Fruit fly (Drosophila melanogaster) whole organism, embryonic: Measurements from ENCODE around the gene CG12728.

Experiments used
- CG10431 ChIP-seq: fragments of 200-800 bp; sonication (Bioruptor generic); optimal IDR thresholded peaks from 3 replicates; lab custom pipeline; 2018; ENCODE audit warnings: missing biosample characterization, mild to moderate bottlenecking, missing genetic modification characterization
- CG10959 ChIP-seq: fragments of 200-800 bp; sonication (Bioruptor generic); IDR thresholded peaks from 2 replicates; pipeline ENCODE4 v1.3.6; 2022; ENCODE audit warnings: missing biosample characterization, missing genetic modification characterization
- CG11398 ChIP-seq: fragments of 200-800 bp; sonication (Bioruptor generic); optimal IDR thresholded peaks from 2 replicates; lab custom pipeline; 2016; ENCODE audit warnings: missing biosample characterization, missing genetic modification characterization
- CG11723 ChIP-seq: fragments of 200-800 bp; sonication (Bioruptor generic); optimal IDR thresholded peaks from 2 replicates; lab custom pipeline; 2017; ENCODE audit warnings: missing biosample characterization, mild to moderate bottlenecking, missing genetic modification characterization
- CG12071 ChIP-seq: fragments of 200-800 bp; sonication (Bioruptor generic); optimal IDR thresholded peaks from 3 replicates; lab custom pipeline; 2018; ENCODE audit warnings: missing biosample characterization, mild to moderate bottlenecking, missing genetic modification characterization
- CG12744 ChIP-seq: fragments of 200-800 bp; sonication (Bioruptor generic); optimal IDR thresholded peaks from 2 replicates; lab custom pipeline; 2016; ENCODE audit warnings: missing biosample characterization, missing genetic modification characterization
- CG14014 ChIP-seq: fragments of 200-800 bp; sonication (Bioruptor generic); IDR thresholded peaks from 2 replicates; pipeline ENCODE4 v1.3.6; 2022; ENCODE audit warnings: missing biosample characterization, missing genetic modification characterization
- CG14441 ChIP-seq: fragments of 200-800 bp; sonication (Bioruptor generic); IDR thresholded peaks from 2 replicates; pipeline ENCODE4 v1.3.6; 2022; ENCODE audit warnings: missing biosample characterization, missing genetic modification characterization
- CG16815 ChIP-seq: fragments of 200-800 bp; sonication (Bioruptor generic); optimal IDR thresholded peaks from 3 replicates; lab custom pipeline; 2017; ENCODE audit warnings: missing biosample characterization, mild to moderate bottlenecking, missing genetic modification characterization
- CG18011 ChIP-seq: fragments of 200-800 bp; sonication (Bioruptor generic); optimal IDR thresholded peaks from 2 replicates; lab custom pipeline; 2017; ENCODE audit warnings: missing biosample characterization, missing genetic modification characterization, mild to moderate bottlenecking, moderate library complexity, missing genotype
- CG3065 ChIP-seq: fragments of 200-800 bp; sonication (Bioruptor generic); optimal IDR thresholded peaks from 2 replicates; lab custom pipeline; 2016; ENCODE audit warnings: missing biosample characterization, missing genetic modification characterization
- CG34224 ChIP-seq: fragments of 200-800 bp; sonication (Bioruptor generic); IDR thresholded peaks from 3 replicates; pipeline ENCODE4 v1.3.6; 2022; ENCODE audit warnings: missing biosample characterization, missing genetic modification characterization; ENCODE audit not compliant: partially characterized antibody
- CG3847 ChIP-seq: fragments of 200-800 bp; sonication (Bioruptor generic); IDR thresholded peaks from 2 replicates; pipeline ENCODE4 v1.3.6; 2022; ENCODE audit warnings: missing biosample characterization, missing genetic modification characterization
- CG3995 ChIP-seq: fragments of 200-800 bp; sonication (Bioruptor generic); optimal IDR thresholded peaks from 3 replicates; lab custom pipeline; 2016; ENCODE audit warnings: missing biosample characterization, missing genetic modification characterization
- CG4404 ChIP-seq: fragments of 200-800 bp; sonication (Bioruptor generic); IDR thresholded peaks from 2 replicates; pipeline ENCODE4 v1.3.6; 2022; ENCODE audit warnings: missing biosample characterization, missing genetic modification characterization
- CG6175 ChIP-seq: fragments of 200-800 bp; sonication (Bioruptor generic); IDR thresholded peaks from 3 replicates; pipeline ENCODE4 v1.3.6; 2022; ENCODE audit warnings: missing biosample characterization, missing genetic modification characterization
- CG6683 ChIP-seq: fragments of 200-800 bp; sonication (Bioruptor generic); optimal IDR thresholded peaks from 2 replicates; lab custom pipeline; 2017; ENCODE audit warnings: missing biosample characterization, mild to moderate bottlenecking, missing genetic modification characterization, missing genetic modification reagents
- CG6791 ChIP-seq: fragments of 200-800 bp; sonication (Bioruptor generic); IDR thresholded peaks from 3 replicates; pipeline ENCODE4 v1.3.6; 2022; ENCODE audit warnings: missing biosample characterization, missing genetic modification characterization; ENCODE audit not compliant: partially characterized antibody
- CG8944 ChIP-seq: fragments of 200-800 bp; sonication (Bioruptor generic); optimal IDR thresholded peaks from 3 replicates; lab custom pipeline; 2016; ENCODE audit warnings: missing biosample characterization, missing genetic modification characterization
- CG9437 ChIP-seq: fragments of 200-800 bp; sonication (Bioruptor generic); optimal IDR thresholded peaks from 2 replicates; lab custom pipeline; 2018; ENCODE audit warnings: missing biosample characterization, mild to moderate bottlenecking, missing genetic modification characterization
- CoRest ChIP-seq: fragments of 200-800 bp; sonication (Bioruptor generic); optimal IDR thresholded peaks from 3 replicates; lab custom pipeline; 2018; ENCODE audit warnings: missing biosample characterization, mild to moderate bottlenecking, missing genetic modification characterization, moderate library complexity
- Gsc ChIP-seq: fragments of 200-800 bp; sonication (Bioruptor generic); IDR thresholded peaks from 2 replicates; pipeline ENCODE4 v1.3.6; 2022; ENCODE audit warnings: missing biosample characterization, missing genetic modification characterization
- Gug ChIP-seq: fragments of 200-800 bp; sonication (Bioruptor generic); IDR thresholded peaks from 4 replicates; pipeline ENCODE4 v1.3.6; 2022; ENCODE audit warnings: missing biosample characterization, missing genetic modification characterization
- HLHmδ ChIP-seq: fragments of 200-800 bp; sonication (Bioruptor generic); optimal IDR thresholded peaks from 2 replicates; lab custom pipeline; 2018; ENCODE audit warnings: missing biosample characterization, mild to moderate bottlenecking, missing genetic modification characterization, moderate library complexity
- Hr39 ChIP-seq: fragments of >200 bp; optimal IDR thresholded peaks from 2 replicates; lab custom pipeline; 2017
- Hr78 ChIP-seq, 2 experiments: fragments of 200-800 bp in 1 of 2; fragments of >200 bp in 1 of 2; sonication (Bioruptor generic) in 1 of 2; optimal IDR thresholded peaks; 2 replicates each; lab custom pipeline; 2017 to 2019; ENCODE audit warnings: missing biosample characterization in 2 of 2, missing genetic modification characterization in 2 of 2, mild to moderate bottlenecking in 1 of 2, moderate library complexity in 1 of 2
- Meics ChIP-seq: fragments of 200-800 bp; sonication (Bioruptor generic); optimal IDR thresholded peaks from 2 replicates; lab custom pipeline; 2017; ENCODE audit warnings: missing biosample characterization, mild to moderate bottlenecking, missing genetic modification characterization
- Myb ChIP-seq: fragments of 200-800 bp; sonication (Bioruptor generic); optimal IDR thresholded peaks from 2 replicates; lab custom pipeline; 2016; ENCODE audit warnings: missing biosample characterization, missing genetic modification characterization
- NfI ChIP-seq: fragments of 200-800 bp; sonication (Bioruptor generic); optimal IDR thresholded peaks from 3 replicates; lab custom pipeline; 2018; ENCODE audit warnings: missing biosample characterization, mild to moderate bottlenecking, missing genetic modification characterization, moderate library complexity
- Scr ChIP-seq: fragments of 200-800 bp; sonication (Bioruptor generic); IDR thresholded peaks from 2 replicates; pipeline ENCODE4 v1.3.6; 2022; ENCODE audit warnings: missing biosample characterization, missing genetic modification characterization; ENCODE audit not compliant: partially characterized antibody
- Six4 ChIP-seq: fragments of 200-800 bp; sonication (Bioruptor generic); optimal IDR thresholded peaks from 2 replicates; lab custom pipeline; 2016; ENCODE audit warnings: missing biosample characterization, missing genetic modification characterization
- Stat92E ChIP-seq, 3 experiments: fragments of >200 bp in 2 of 3; fragments of 200-800 bp in 1 of 3; sonication (Bioruptor generic) in 1 of 3; optimal IDR thresholded peaks; 2 replicates each; lab custom pipeline; 2017 to 2019; ENCODE audit warnings: missing biosample characterization in 3 of 3, missing genetic modification characterization in 3 of 3, mild to moderate bottlenecking in 1 of 3, moderate library complexity in 1 of 3
- ash1 ChIP-seq: fragments of 200-800 bp; sonication (Bioruptor generic); optimal IDR thresholded peaks from 2 replicates; lab custom pipeline; 2018; ENCODE audit warnings: missing biosample characterization, mild to moderate bottlenecking, missing genetic modification characterization
- cg ChIP-seq: fragments of 200-800 bp; sonication (Bioruptor generic); optimal IDR thresholded peaks from 3 replicates; lab custom pipeline; 2019; ENCODE audit warnings: missing biosample characterization, mild to moderate bottlenecking, missing genetic modification characterization, moderate library complexity
- chif ChIP-seq, 2 experiments: fragments of 200-800 bp; sonication (Bioruptor generic); optimal IDR thresholded peaks; 3 replicates each; lab custom pipeline; 2016; ENCODE audit warnings: missing biosample characterization in 2 of 2, missing genetic modification characterization in 2 of 2
- esg ChIP-seq: fragments of 200-800 bp; sonication (Bioruptor generic); conservative IDR thresholded peaks from 2 replicates; pipeline ENCODE4 v1.3.6; 2022; ENCODE audit warnings: missing biosample characterization, missing genetic modification characterization
- gro ChIP-seq: fragments of 200-800 bp; sonication (Bioruptor generic); optimal IDR thresholded peaks from 2 replicates; lab custom pipeline; 2016; ENCODE audit warnings: missing biosample characterization, missing genetic modification characterization
- hb ChIP-seq: fragments of 200-800 bp; sonication (Bioruptor generic); IDR thresholded peaks from 3 replicates; pipeline ENCODE4 v1.3.6; 2022; ENCODE audit warnings: missing biosample characterization, missing genetic modification characterization; ENCODE audit not compliant: partially characterized antibody
- hbn ChIP-seq: fragments of 200-800 bp; sonication (Bioruptor generic); IDR thresholded peaks from 2 replicates; pipeline ENCODE4 v1.3.6; 2022; ENCODE audit warnings: missing biosample characterization, missing genetic modification characterization; ENCODE audit not compliant: partially characterized antibody
- her ChIP-seq: fragments of 200-800 bp; sonication (Bioruptor generic); optimal IDR thresholded peaks from 2 replicates; lab custom pipeline; 2016; ENCODE audit warnings: missing biosample characterization, missing genetic modification characterization
- jumu ChIP-seq: fragments of 200-800 bp; sonication (Bioruptor generic); optimal IDR thresholded peaks from 3 replicates; lab custom pipeline; 2016; ENCODE audit warnings: missing biosample characterization, missing genetic modification characterization
- kni ChIP-seq: fragments of 200-800 bp; sonication (Bioruptor generic); optimal IDR thresholded peaks from 3 replicates; lab custom pipeline; 2017; ENCODE audit warnings: mild to moderate bottlenecking, missing biosample characterization, missing genetic modification reagents, missing genetic modification characterization
- nau ChIP-seq: fragments of 200-800 bp; sonication (Bioruptor generic); optimal IDR thresholded peaks from 3 replicates; lab custom pipeline; 2017; ENCODE audit warnings: missing biosample characterization, mild to moderate bottlenecking, missing genetic modification characterization, missing genetic modification reagents
- nom ChIP-seq: fragments of 200-800 bp; sonication (Bioruptor generic); optimal IDR thresholded peaks from 2 replicates; lab custom pipeline; 2017; ENCODE audit warnings: missing biosample characterization, missing genetic modification characterization, mild to moderate bottlenecking, moderate library complexity, missing genetic modification reagents
- org-1 ChIP-seq: fragments of 200-800 bp; sonication (Bioruptor generic); optimal IDR thresholded peaks from 2 replicates; lab custom pipeline; 2017; ENCODE audit warnings: missing biosample characterization, missing genetic modification characterization
- pros ChIP-seq: fragments of 200-800 bp; sonication (Bioruptor generic); optimal IDR thresholded peaks from 3 replicates; lab custom pipeline; 2019; ENCODE audit warnings: missing biosample characterization, mild to moderate bottlenecking, missing genetic modification characterization, moderate library complexity
- shn ChIP-seq: fragments of 200-800 bp; sonication (Bioruptor generic); optimal IDR thresholded peaks from 3 replicates; lab custom pipeline; 2016; ENCODE audit warnings: missing biosample characterization, missing genetic modification characterization
- tap ChIP-seq: fragments of 200-800 bp; optimal IDR thresholded peaks from 3 replicates; lab custom pipeline; 2019; ENCODE audit warnings: missing biosample characterization, mild to moderate bottlenecking, missing genetic modification characterization, moderate library complexity
- tgo ChIP-seq: fragments of 200-800 bp; sonication (Bioruptor generic); IDR thresholded peaks from 3 replicates; pipeline ENCODE4 v1.3.6; 2022; ENCODE audit warnings: missing biosample characterization, missing genetic modification characterization
- tio ChIP-seq: fragments of 200-800 bp; sonication (Bioruptor generic); optimal IDR thresholded peaks from 2 replicates; lab custom pipeline; 2017; ENCODE audit warnings: missing biosample characterization, missing genetic modification characterization, inconsistent platforms

Gene CG12728

DNA sequence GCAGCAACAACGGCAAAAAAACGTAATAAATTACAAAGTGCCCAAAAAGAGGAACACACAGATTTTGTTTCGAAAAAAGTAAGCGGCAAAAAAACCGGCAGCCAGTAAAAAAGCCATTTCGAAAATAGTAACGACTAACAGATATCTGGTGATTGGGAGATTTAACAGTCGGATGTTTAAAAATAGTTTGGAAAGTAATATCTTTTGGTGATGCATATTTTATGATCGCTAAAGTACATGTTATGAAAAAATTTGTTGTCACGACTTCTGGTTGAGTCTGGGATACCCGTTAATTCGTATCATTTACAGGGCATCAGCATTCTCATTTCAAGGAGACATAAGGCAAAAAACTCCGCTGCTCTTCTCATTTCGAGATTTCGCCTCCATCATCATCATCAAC is 19.3 kb upstream of the CG12728 start (continued):
- TF ChIP-seq CG14014 (GFP tag; lab: Robert Waterston, UW) (peak; percentile 45; the same call in 1 of the 2 replicates), Myb (GFP tag; lab: Kevin White, UChicago) (no peak), CG6683 (GFP tag; lab: Kevin White, UChicago) (no peak), Stat92E (GFP tag; optimal IDR thresholded peaks at IDR 0.05; lab: Kevin White, UChicago) (no peak), esg (GFP tag; lab: Robert Waterston, UW) (no peak), NfI (no peak), Meics (GFP tag; lab: Kevin White, UChicago) (no peak), Scr (GFP tag; lab: Robert Waterston, UW) (peak; percentile 27; the same call in 1 of the 2 replicates), CG3847 (no peak), hbn (no peak), CG11398 (GFP tag; lab: Kevin White, UChicago) (no peak), CG4404 (GFP tag; lab: Robert Waterston, UW) (no peak), shn (no peak), CG9437 (GFP tag; lab: Kevin White, UChicago) (no peak), Gsc (GFP tag; lab: Robert Waterston, UW) (no peak), Gug (0 out of 4 replicates have a peak, but pooled peaks have one; percentile 21), CG16815 (GFP tag; lab: Kevin White, UChicago) (no peak), org-1 (no peak), her (GFP tag; lab: Kevin White, UChicago) (no peak), chif (GFP tag; optimal IDR thresholded peaks at IDR 0.05; lab: Kevin White, UChicago) (peak in 1 of 2 experiments; percentile 1), CG18011 (no peak), ash1 (GFP tag; lab: Kevin White, UChicago) (no peak), gro (no peak), Hr78 (GFP tag; optimal IDR thresholded peaks at IDR 0.05; lab: Kevin White, UChicago) (no peak), CG3995 (no peak), CG3065 (GFP tag; lab: Kevin White, UChicago) (no peak), cg (GFP tag; lab: Kevin White, UChicago) (no peak), Six4 (GFP tag; lab: Kevin White, UChicago) (no peak), hb (GFP tag; lab: Robert Waterston, UW) (peak; percentile 44; the same call in 1 of the 3 replicates), CG12744 (GFP tag; lab: Kevin White, UChicago) (no peak), nom (GFP tag; lab: Kevin White, UChicago) (no peak), Hr39 (lab: Kevin White, UChicago) (no peak), pros (GFP tag; lab: Kevin White, UChicago) (no peak), CG6175 (GFP tag; lab: Robert Waterston, UW) (no peak), tap (no peak), CG11723 (GFP tag; lab: Kevin White, UChicago) (no peak), CG34224 (GFP tag; lab: Robert Waterston, UW) (no peak), HLHmδ (GFP tag; lab: Kevin White, UChicago) (no peak), CG14441 (GFP tag; lab: Robert Waterston, UW) (no peak), tio (GFP tag; lab: Kevin White, UChicago) (no peak), jumu (GFP tag; lab: Kevin White, UChicago) (peak; percentile 10), CG6791 (GFP tag; lab: Robert Waterston, UW) (no peak), CG10959 (0 out of 2 replicates have a peak, but pooled peaks have one; percentile 10), CG10431 (GFP tag; lab: Kevin White, UChicago) (no peak), CoRest (tag; lab: Kevin White, UChicago) (no peak), kni (GFP tag; lab: Kevin White, UChicago) (no peak), nau (no peak), CG12071 (no peak), tgo (GFP tag; lab: Robert Waterston, UW) (peak; percentile 38; the same call in 2 of the 3 replicates), CG8944 (GFP tag; lab: Kevin White, UChicago) (no peak)
